Worm (Caenorhabditis elegans): ENCODE measurements around the gene C04F5.9.

DNA sequence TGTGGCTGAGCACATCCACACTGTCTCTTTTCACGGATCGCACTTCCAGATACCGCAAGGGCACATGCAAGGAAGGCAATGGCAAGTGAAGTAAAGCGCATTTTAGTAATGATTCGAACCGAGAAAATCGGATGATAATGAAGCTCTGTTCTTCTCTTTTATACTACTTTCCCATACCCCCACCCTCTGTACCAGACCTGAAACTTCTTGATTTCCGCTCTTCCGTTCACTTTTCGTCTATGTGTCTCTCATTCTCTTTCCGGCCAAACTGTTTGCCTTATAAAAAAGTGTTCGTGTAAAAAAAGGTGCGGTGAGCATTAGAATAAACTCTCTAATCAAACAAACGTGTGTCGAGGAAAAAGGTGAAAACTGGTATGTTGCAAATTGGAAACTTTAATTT, 42.8 kb upstream of the C04F5.9 start, which contains the start of gene abu-6:
- TF ChIP-seq ceh-13 (GFP tag; optimal IDR thresholded peaks at IDR 0.05) (no peak), hnd-1 (tag; optimal IDR thresholded peaks at IDR 0.05) (no peak), ama-1 (optimal IDR thresholded peaks at IDR 0.05) (no peak), hmbx-1 (tag; optimal IDR thresholded peaks at IDR 0.05) (no peak), tbx-11 (GFP tag; IDR thresholded peaks at IDR 0.05) (no peak), ceh-36 (tag; optimal IDR thresholded peaks at IDR 0.05) (no peak), flt-1 (GFP tag; IDR thresholded peaks at IDR 0.05) (no peak), sea-1 (GFP tag; conservative IDR thresholded peaks at IDR 0.05) (no peak), tbx-37 (GFP tag; conservative IDR thresholded peaks at IDR 0.05) (no peak), scrt-1 (GFP tag; IDR thresholded peaks at IDR 0.05) (no peak), F13C5.2 (tag; optimal IDR thresholded peaks at IDR 0.05) (no peak), aly-1 (tag; optimal IDR thresholded peaks at IDR 0.05) (no peak), tra-4 (tag; optimal IDR thresholded peaks at IDR 0.05) (no peak), ets-7 (tag; optimal IDR thresholded peaks at IDR 0.05) (no peak)
